Fruit fly (Drosophila melanogaster): ENCODE measurements around the gene KaiR1D.

Gene KaiR1D

dm6 chr3R:20914103-20914502, 48.1 kb upstream of the KaiR1D start, which contains the start of gene hdly (continued):
- TF ChIP-seq chinmo (GFP tag; IDR thresholded peaks at IDR 0.05; ENCODE audit: partially characterized antibody), result peak; percentile 78; the same call in 1 of the 4 replicates
- no peak for TF ChIP-seq hth (optimal IDR thresholded peaks at IDR 0.05)
- peak; percentile 23 for TF ChIP-seq CG12071 (GFP tag; optimal IDR thresholded peaks at IDR 0.05)
- no peak for TF ChIP-seq CG15479 (GFP tag; optimal IDR thresholded peaks at IDR 0.05)

dm6 chr3R:20912725-20913124, 46.7 kb upstream of the KaiR1D start:
- no peak for TF ChIP-seq CG17359 (tag; optimal IDR thresholded peaks at IDR 0.05)
- no peak for TF ChIP-seq Spps (tag; optimal IDR thresholded peaks at IDR 0.05)
- TF ChIP-seq pb (GFP tag; optimal IDR thresholded peaks at IDR 0.05), result no peak
- no peak for TF ChIP-seq E2f1 (GFP tag; IDR thresholded peaks at IDR 0.05)
- no peak for TF ChIP-seq CG17912 (GFP tag; optimal IDR thresholded peaks at IDR 0.05)
- no peak for TF ChIP-seq vvl (GFP tag; IDR thresholded peaks at IDR 0.05)
- no peak for TF ChIP-seq MTF-1 (GFP tag; optimal IDR thresholded peaks at IDR 0.05; ENCODE audit: borderline replicate concordance)
- no peak for TF ChIP-seq CG10959 (GFP tag; IDR thresholded peaks at IDR 0.05)
- peak; percentile 54 for TF ChIP-seq sd (tag; optimal IDR thresholded peaks at IDR 0.05)
- TF ChIP-seq fd3F (GFP tag; optimal IDR thresholded peaks at IDR 0.05), result no peak
- no peak for TF ChIP-seq Hmx (GFP tag; optimal IDR thresholded peaks at IDR 0.05)
- no peak for TF ChIP-seq Side (GFP tag; optimal IDR thresholded peaks at IDR 0.05)
- no peak for TF ChIP-seq fd96Cb (tag; optimal IDR thresholded peaks at IDR 0.05)
- TF ChIP-seq esg (GFP tag; conservative IDR thresholded peaks at IDR 0.05), result no peak
- TF ChIP-seq z (GFP tag; IDR thresholded peaks at IDR 0.05), result no peak
- TF ChIP-seq CG7963 (GFP tag; IDR thresholded peaks at IDR 0.05; ENCODE audit: partially characterized antibody), result peak; percentile 75
- no peak for TF ChIP-seq unpg (GFP tag; optimal IDR thresholded peaks at IDR 0.05)
- TF ChIP-seq CG30403 (GFP tag; optimal IDR thresholded peaks at IDR 0.05), result no peak
- no peak for TF ChIP-seq Vsx1 (GFP tag; optimal IDR thresholded peaks at IDR 0.05)
- TF ChIP-seq CHES-1-like (GFP tag; optimal IDR thresholded peaks at IDR 0.05), result no peak
- TF ChIP-seq HLH4C (GFP tag; IDR thresholded peaks at IDR 0.05; ENCODE audit: partially characterized antibody), result peak; percentile 71
- peak; percentile 57 for TF ChIP-seq Med (GFP tag)
- no peak for TF ChIP-seq odd (GFP tag; optimal IDR thresholded peaks at IDR 0.05)
- peak; percentile 8; the same call in 1 of the 2 replicates for TF ChIP-seq CG32532 (GFP tag; IDR thresholded peaks at IDR 0.05)
- peak; percentile 87 for TF ChIP-seq Opbp (GFP tag; IDR thresholded peaks at IDR 0.05; ENCODE audit: partially characterized antibody)
- no peak for TF ChIP-seq CG15514 (GFP tag; optimal IDR thresholded peaks at IDR 0.05)
- no peak for TF ChIP-seq cas (GFP tag; IDR thresholded peaks at IDR 0.05)
- no peak for TF ChIP-seq Tbp (GFP tag; optimal IDR thresholded peaks at IDR 0.05)
- TF ChIP-seq Sry-β (GFP tag; optimal IDR thresholded peaks at IDR 0.05), result no peak
- no peak for TF ChIP-seq CG33557 (GFP tag; optimal IDR thresholded peaks at IDR 0.05)
- no peak for TF ChIP-seq CG18011 (GFP tag; optimal IDR thresholded peaks at IDR 0.05)
- TF ChIP-seq CG16779 (GFP tag; IDR thresholded peaks at IDR 0.05), result no peak
- TF ChIP-seq CG1602 (GFP tag; optimal IDR thresholded peaks at IDR 0.05), result no peak
- TF ChIP-seq CG8359 (GFP tag; optimal IDR thresholded peaks at IDR 0.05; ENCODE audit: borderline replicate concordance), result no peak
- TF ChIP-seq CG2875 (GFP tag; optimal IDR thresholded peaks at IDR 0.05), result no peak
- TF ChIP-seq tna (GFP tag; IDR thresholded peaks at IDR 0.05; ENCODE audit: partially characterized antibody), result peak; percentile 70
- TF ChIP-seq al (GFP tag; IDR thresholded peaks at IDR 0.05), result no peak
- TF ChIP-seq CG6791 (GFP tag; IDR thresholded peaks at IDR 0.05; ENCODE audit: partially characterized antibody), result peak; percentile 90
- no peak for TF ChIP-seq CG4820 (GFP tag; optimal IDR thresholded peaks at IDR 0.05)
- TF ChIP-seq NfI (GFP tag; optimal IDR thresholded peaks at IDR 0.05), result no peak
- no peak for TF ChIP-seq CG12236 (GFP tag; optimal IDR thresholded peaks at IDR 0.05)
- peak; percentile 53; the same call in 2 of the 3 replicates for TF ChIP-seq ci (GFP tag; IDR thresholded peaks at IDR 0.05)
- TF ChIP-seq oc (tag; optimal IDR thresholded peaks at IDR 0.05), result peak; percentile 2
- no peak for TF ChIP-seq Dfd (GFP tag; optimal IDR thresholded peaks at IDR 0.05)
- no peak for TF ChIP-seq chn (GFP tag; optimal IDR thresholded peaks at IDR 0.05)

All from whole organism, embryonic.